Worm (Caenorhabditis elegans) whole organism, L4 larva: ENCODE data around the gene chil-25.

ENCODE experiments used
- ama-1 ChIP-seq: fragments of 150-350 bp; optimal IDR thresholded peaks from 2 replicates; lab custom pipeline; 2014; ENCODE audit warnings: inconsistent platforms, mixed read lengths
- ceh-82 ChIP-seq: sonication (generic microtip); optimal IDR thresholded peaks from 2 replicates; lab custom pipeline; 2017; ENCODE audit warnings: missing biosample characterization, missing genetic modification characterization
- lin-13 ChIP-seq: fragments of 150-350 bp; optimal IDR thresholded peaks from 2 replicates; lab custom pipeline; 2014; ENCODE audit warnings: missing biosample characterization, missing genetic modification reagents, missing genetic modification characterization
- lsy-2 ChIP-seq, 2 experiments: fragments of 150-350 bp in 1 of 2; sonication (generic microtip) in 1 of 2; optimal IDR thresholded peaks; 2 replicates each; lab custom pipeline; 2014 to 2017; ENCODE audit warnings: missing biosample characterization in 2 of 2, missing genetic modification characterization in 2 of 2
- nhr-41 ChIP-seq: fragments of 200-800 bp; sonication (Bioruptor generic); IDR thresholded peaks from 2 replicates; pipeline ENCODE4 v1.3.6; 2022; ENCODE audit warnings: missing genetic modification reagents, missing genetic modification characterization, missing compliant biosample characterization
- skn-1 ChIP-seq: fragments of 150-350 bp; optimal IDR thresholded peaks from 2 replicates; lab custom pipeline; 2014; ENCODE audit warnings: missing biosample characterization, missing genetic modification characterization
- unc-62 ChIP-seq, 3 experiments: fragments of 150-350 bp in 1 of 3; sonication (generic microtip); optimal IDR thresholded peaks in 2 of 3; peaks in 1 of 3; 1 replicate in 1 of 3; 2 replicates in 2 of 3; lab custom pipeline; 2014 to 2017; ENCODE audit warnings: missing biosample characterization in 3 of 3, missing genetic modification characterization in 3 of 3, missing genetic modification reagents in 3 of 3, missing genotype in 1 of 3

DNA sequence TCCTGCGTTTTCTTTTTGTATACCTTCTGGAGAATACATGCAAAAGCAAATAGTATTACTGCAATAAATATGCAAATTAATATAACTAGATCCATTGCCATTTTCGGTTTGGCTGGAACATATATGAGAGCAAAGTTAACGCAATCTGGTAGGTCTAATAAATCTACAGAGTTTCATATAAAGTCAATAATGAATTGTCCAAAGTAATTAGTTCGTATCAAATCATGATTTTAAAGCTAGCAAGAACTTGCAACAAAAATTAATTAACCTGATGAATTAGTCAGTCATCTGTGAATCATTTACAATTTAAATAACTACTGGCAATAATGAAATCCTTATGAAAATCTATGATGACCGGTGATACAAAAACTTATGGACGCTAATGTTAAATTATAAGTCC is 28.9 kb downstream of the chil-25 start, which contains the start of gene R09D1.13:
- TF ChIP-seq ama-1 (no peak), ceh-82 (no peak), unc-62 (GFP tag; optimal IDR thresholded peaks at IDR 0.05 in 1 of 2; lab: Kevin White, UChicago) (no peak), unc-62 (tag; optimal IDR thresholded peaks at IDR 0.05; lab: Kevin White, UChicago) (no peak), skn-1 (tag; lab: Kevin White, UChicago) (no peak), lsy-2 (tag; optimal IDR thresholded peaks at IDR 0.05; lab: Kevin White, UChicago) (no peak), nhr-41 (no peak), lin-13 (GFP tag; lab: Kevin White, UChicago) (no peak)
